Fruit fly (Drosophila melanogaster) whole organism, embryonic: ENCODE data around the gene CG17855.
A peak's percentile ranks its signal among the peaks of the same experiment; 100 is the strongest.

Experiments used
- Asciz ChIP-seq: fragments of 200-800 bp; sonication (Bioruptor generic); optimal IDR thresholded peaks from 2 replicates; lab custom pipeline; 2017; ENCODE audit warnings: missing biosample characterization, mild to moderate bottlenecking, missing genetic modification characterization, missing genetic modification reagents
- Atf-2 ChIP-seq: fragments of 200-800 bp; sonication (Bioruptor generic); optimal IDR thresholded peaks from 2 replicates; lab custom pipeline; 2016; ENCODE audit warnings: missing biosample characterization, missing genetic modification characterization
- B-H2 ChIP-seq: fragments of 200-800 bp; sonication (Bioruptor generic); optimal IDR thresholded peaks from 2 replicates; lab custom pipeline; 2018; ENCODE audit warnings: missing biosample characterization, mild to moderate bottlenecking, missing genetic modification characterization
- CG1024 ChIP-seq: fragments of 200-800 bp; sonication (Bioruptor generic); IDR thresholded peaks from 2 replicates; pipeline ENCODE4 v1.3.6; 2022; ENCODE audit warnings: missing biosample characterization, missing genetic modification characterization
- CG10565 ChIP-seq: fragments of 200-800 bp; sonication (Bioruptor generic); optimal IDR thresholded peaks from 3 replicates; lab custom pipeline; 2016; ENCODE audit warnings: missing biosample characterization, mild to moderate bottlenecking, missing genetic modification characterization
- CG11504 ChIP-seq: fragments of 200-800 bp; sonication (Bioruptor generic); optimal IDR thresholded peaks from 3 replicates; lab custom pipeline; 2019; ENCODE audit warnings: missing biosample characterization, mild to moderate bottlenecking, missing genetic modification characterization, moderate library complexity
- CG12155 ChIP-seq: fragments of 200-800 bp; sonication (Bioruptor generic); optimal IDR thresholded peaks from 3 replicates; lab custom pipeline; 2016; ENCODE audit warnings: missing biosample characterization, missing genetic modification characterization
- CG12299 ChIP-seq: fragments of 200-800 bp; sonication (Bioruptor generic); optimal IDR thresholded peaks from 2 replicates; lab custom pipeline; 2018; ENCODE audit warnings: missing biosample characterization, mild to moderate bottlenecking, missing genetic modification characterization
- CG12744 ChIP-seq: fragments of 200-800 bp; sonication (Bioruptor generic); optimal IDR thresholded peaks from 2 replicates; lab custom pipeline; 2016; ENCODE audit warnings: missing biosample characterization, missing genetic modification characterization
- CG13296 ChIP-seq: fragments of 200-800 bp; sonication (Bioruptor generic); optimal IDR thresholded peaks from 3 replicates; lab custom pipeline; 2018; ENCODE audit warnings: missing biosample characterization, mild to moderate bottlenecking, missing genetic modification characterization
- CG15601 ChIP-seq: fragments of 200-800 bp; sonication (Bioruptor generic); optimal IDR thresholded peaks from 3 replicates; lab custom pipeline; 2019; ENCODE audit warnings: missing biosample characterization, mild to moderate bottlenecking, missing genetic modification characterization, moderate library complexity
- CG1602 ChIP-seq: fragments of 200-800 bp; sonication (Bioruptor generic); optimal IDR thresholded peaks from 3 replicates; lab custom pipeline; 2016; ENCODE audit warnings: missing biosample characterization, missing genetic modification characterization
- CG16779 ChIP-seq: fragments of 200-800 bp; sonication (Bioruptor generic); IDR thresholded peaks from 2 replicates; pipeline ENCODE4 v1.3.6; 2022; ENCODE audit warnings: missing biosample characterization, missing genetic modification characterization
- CG17328 ChIP-seq: fragments of 200-800 bp; sonication (Bioruptor generic); IDR thresholded peaks from 2 replicates; pipeline ENCODE4 v1.3.6; 2022; ENCODE audit warnings: missing biosample characterization, missing genetic modification characterization
- CG18476 ChIP-seq: fragments of 200-800 bp; sonication (Bioruptor generic); optimal IDR thresholded peaks from 2 replicates; lab custom pipeline; 2016; ENCODE audit warnings: missing biosample characterization, mild to moderate bottlenecking, missing genetic modification characterization
- CG18764 ChIP-seq: fragments of 200-800 bp; sonication (Bioruptor generic); optimal IDR thresholded peaks from 3 replicates; lab custom pipeline; 2016; ENCODE audit warnings: missing biosample characterization, missing genetic modification characterization
- CG3163 ChIP-seq: fragments of 200-800 bp; sonication (Bioruptor generic); optimal IDR thresholded peaks from 3 replicates; lab custom pipeline; 2016; ENCODE audit warnings: missing biosample characterization, missing genetic modification characterization
- CG34376 ChIP-seq: fragments of 200-800 bp; sonication (Bioruptor generic); optimal IDR thresholded peaks from 2 replicates; lab custom pipeline; 2018; ENCODE audit warnings: missing biosample characterization, mild to moderate bottlenecking, missing genetic modification characterization
- CG4404 ChIP-seq: fragments of 200-800 bp; sonication (Bioruptor generic); IDR thresholded peaks from 2 replicates; pipeline ENCODE4 v1.3.6; 2022; ENCODE audit warnings: missing biosample characterization, missing genetic modification characterization
- CG4617 ChIP-seq: fragments of 200-800 bp; sonication (Bioruptor generic); optimal IDR thresholded peaks from 3 replicates; lab custom pipeline; 2016; ENCODE audit warnings: missing biosample characterization, missing genetic modification characterization, borderline replicate concordance
- CG5953 ChIP-seq: fragments of 200-800 bp; sonication (Bioruptor generic); IDR thresholded peaks from 2 replicates; pipeline ENCODE4 v1.3.6; 2022; ENCODE audit warnings: missing biosample characterization, missing genetic modification characterization
- CG9215 ChIP-seq: fragments of 200-800 bp; sonication (Bioruptor generic); IDR thresholded peaks from 2 replicates; pipeline ENCODE4 v1.3.6; 2022; ENCODE audit warnings: missing biosample characterization, missing genetic modification characterization
- D ChIP-seq, 2 experiments: fragments of 200-800 bp in 1 of 2; fragments of >200 bp in 1 of 2; sonication (Bioruptor generic) in 1 of 2; optimal IDR thresholded peaks; 2 replicates in 1 of 2; 3 replicates in 1 of 2; lab custom pipeline; 2017; ENCODE audit warnings: mild to moderate bottlenecking in 1 of 2, missing biosample characterization in 1 of 2, missing genetic modification characterization in 1 of 2, missing genetic modification reagents in 1 of 2
- Doc2 ChIP-seq: fragments of 200-800 bp; sonication (Bioruptor generic); IDR thresholded peaks from 2 replicates; pipeline ENCODE4 v1.3.6; 2022; ENCODE audit warnings: missing biosample characterization, missing genetic modification characterization
- Ets65A ChIP-seq: fragments of 200-800 bp; sonication (Bioruptor generic); peaks from one replicate; lab custom pipeline; 2016; ENCODE audit warnings: missing biosample characterization, missing genetic modification characterization
- HLH4C ChIP-seq: fragments of 200-800 bp; sonication (Bioruptor generic); IDR thresholded peaks from 3 replicates; pipeline ENCODE4 v1.3.6; 2022; ENCODE audit warnings: missing biosample characterization, missing genetic modification characterization; ENCODE audit not compliant: partially characterized antibody
- Hmr ChIP-seq: fragments of 200-800 bp; sonication (Bioruptor generic); optimal IDR thresholded peaks from 3 replicates; lab custom pipeline; 2017; ENCODE audit warnings: mild to moderate bottlenecking, missing biosample characterization, missing genetic modification reagents, missing genetic modification characterization
- Lim3 ChIP-seq: fragments of 200-800 bp; sonication (Bioruptor generic); IDR thresholded peaks from 2 replicates; pipeline ENCODE4 v1.3.6; 2022; ENCODE audit warnings: missing biosample characterization, missing genetic modification characterization
- Mrtf ChIP-seq: fragments of 200-800 bp; sonication (Bioruptor generic); IDR thresholded peaks from 3 replicates; pipeline ENCODE4 v1.3.6; 2022; ENCODE audit warnings: missing biosample characterization, missing genetic modification characterization
- Myb ChIP-seq: fragments of 200-800 bp; sonication (Bioruptor generic); optimal IDR thresholded peaks from 2 replicates; lab custom pipeline; 2016; ENCODE audit warnings: missing biosample characterization, missing genetic modification characterization
- Ravus ChIP-seq: fragments of 200-800 bp; sonication (Bioruptor generic); IDR thresholded peaks from 2 replicates; pipeline ENCODE4 v1.3.6; 2022; ENCODE audit warnings: missing biosample characterization, missing genetic modification characterization
- Spps ChIP-seq: fragments of 200-800 bp; sonication (Bioruptor generic); optimal IDR thresholded peaks from 2 replicates; lab custom pipeline; 2018; ENCODE audit warnings: missing biosample characterization, mild to moderate bottlenecking, missing genetic modification characterization
- TFAM ChIP-seq: fragments of 200-800 bp; sonication (Bioruptor generic); optimal IDR thresholded peaks from 2 replicates; lab custom pipeline; 2017; ENCODE audit warnings: missing biosample characterization, missing genetic modification characterization, inconsistent platforms
- Tbp ChIP-seq: fragments of >200 bp; optimal IDR thresholded peaks from 2 replicates; lab custom pipeline; 2018; ENCODE audit warnings: missing biosample characterization, missing genetic modification characterization
- bab2 ChIP-seq: fragments of 200-800 bp; sonication (Bioruptor generic); optimal IDR thresholded peaks from 2 replicates; lab custom pipeline; 2016; ENCODE audit warnings: missing biosample characterization, missing genetic modification characterization
- bigmax ChIP-seq: fragments of 200-800 bp; sonication (Bioruptor generic); optimal IDR thresholded peaks from 2 replicates; lab custom pipeline; 2018; ENCODE audit warnings: missing biosample characterization, mild to moderate bottlenecking, missing genetic modification characterization
- br ChIP-seq: fragments of >200 bp; optimal IDR thresholded peaks from 2 replicates; lab custom pipeline; 2017
- dm ChIP-seq: fragments of 200-800 bp; sonication (Bioruptor generic); optimal IDR thresholded peaks from 3 replicates; lab custom pipeline; 2016; ENCODE audit warnings: missing biosample characterization, missing genetic modification characterization
- fru ChIP-seq: fragments of >200 bp; optimal IDR thresholded peaks from 2 replicates; lab custom pipeline; 2017
- ftz-f1 ChIP-seq: fragments of 200-800 bp; sonication (Bioruptor generic); optimal IDR thresholded peaks from 2 replicates; lab custom pipeline; 2016; ENCODE audit warnings: missing biosample characterization, missing genetic modification characterization
- grn ChIP-seq: fragments of 200-800 bp; sonication (Bioruptor generic); optimal IDR thresholded peaks from 3 replicates; lab custom pipeline; 2017; ENCODE audit warnings: missing biosample characterization, missing genetic modification characterization
- onecut ChIP-seq: fragments of 200-800 bp; sonication (Bioruptor generic); IDR thresholded peaks from 2 replicates; pipeline ENCODE4 v1.3.6; 2022; ENCODE audit warnings: missing biosample characterization, missing genetic modification characterization
- peb ChIP-seq: fragments of 200-800 bp; sonication (Bioruptor generic); IDR thresholded peaks from 2 replicates; pipeline ENCODE4 v1.3.6; 2022; ENCODE audit warnings: missing biosample characterization, missing genetic modification characterization
- pfk ChIP-seq: fragments of 200-800 bp; sonication (Bioruptor generic); optimal IDR thresholded peaks from 2 replicates; lab custom pipeline; 2018; ENCODE audit warnings: missing biosample characterization, mild to moderate bottlenecking, missing genetic modification characterization, moderate library complexity
- rib ChIP-seq: fragments of 200-800 bp; sonication (Bioruptor generic); IDR thresholded peaks from 2 replicates; pipeline ENCODE4 v1.3.6; 2022; ENCODE audit warnings: missing biosample characterization, missing genetic modification characterization
- schlank ChIP-seq: fragments of 200-800 bp; sonication (Bioruptor generic); optimal IDR thresholded peaks from 2 replicates; lab custom pipeline; 2018; ENCODE audit warnings: missing biosample characterization, mild to moderate bottlenecking, missing genetic modification characterization
- sisA ChIP-seq: fragments of 200-800 bp; sonication (Bioruptor generic); IDR thresholded peaks from 2 replicates; pipeline ENCODE4 v1.3.6; 2022; ENCODE audit warnings: missing biosample characterization, missing genetic modification characterization
- slp2 ChIP-seq: fragments of 200-800 bp; sonication (Bioruptor generic); optimal IDR thresholded peaks from 2 replicates; lab custom pipeline; 2016; ENCODE audit warnings: missing biosample characterization, missing genetic modification characterization
- so ChIP-seq: fragments of 200-800 bp; sonication (Bioruptor generic); IDR thresholded peaks from 3 replicates; pipeline ENCODE4 v1.3.6; 2022; ENCODE audit warnings: missing biosample characterization, missing genetic modification characterization
- ttk ChIP-seq: fragments of 200-800 bp; sonication (Bioruptor generic); IDR thresholded peaks from 2 replicates; pipeline ENCODE4 v2.1.2; 2022; ENCODE audit warnings: missing biosample characterization, missing genetic modification characterization
- vfl ChIP-seq: fragments of 200-800 bp; sonication (Bioruptor generic); optimal IDR thresholded peaks from 2 replicates; lab custom pipeline; 2016; ENCODE audit warnings: missing biosample characterization, missing genetic modification characterization
- zen2 ChIP-seq: fragments of 200-800 bp; sonication (Bioruptor generic); IDR thresholded peaks from 3 replicates; pipeline ENCODE4 v1.3.6; 2022; ENCODE audit warnings: missing biosample characterization, missing genetic modification characterization; ENCODE audit not compliant: partially characterized antibody

The CG17855 gene

dm6 chr2L:9525719-9526118 lies 14.6 kb upstream of the CG17855 start (continued):
- TF ChIP-seq D (optimal IDR thresholded peaks at IDR 0.05; lab: Kevin White, UChicago) (no peak), D (GFP tag; optimal IDR thresholded peaks at IDR 0.05; lab: Kevin White, UChicago) (peak; percentile 86), vfl (peak; percentile 31), br (no peak), Doc2 (no peak), B-H2 (GFP tag; lab: Kevin White, UChicago) (peak; percentile 86), Mrtf (GFP tag; lab: Robert Waterston, UW) (peak; percentile 74; the same call in 2 of the 3 replicates), Hmr (GFP tag; lab: Kevin White, UChicago) (peak; percentile 94), Asciz (GFP tag; lab: Kevin White, UChicago) (peak; percentile 96), CG18764 (GFP tag; lab: Kevin White, UChicago) (peak; percentile 92), so (peak; percentile 93), Ravus (GFP tag; lab: Robert Waterston, UW) (no peak), CG17328 (GFP tag; lab: Robert Waterston, UW) (peak; percentile 75), CG34376 (GFP tag; lab: Kevin White, UChicago) (peak; percentile 93), Tbp (GFP tag; lab: Kevin White, UChicago) (no peak), CG1602 (GFP tag; lab: Kevin White, UChicago) (peak; percentile 64), CG4404 (GFP tag; lab: Robert Waterston, UW) (no peak), CG18476 (GFP tag; lab: Kevin White, UChicago) (peak; percentile 77), CG1024 (GFP tag; lab: Robert Waterston, UW) (peak; percentile 68; the same call in 1 of the 2 replicates), bigmax (peak; percentile 72), CG16779 (GFP tag; lab: Robert Waterston, UW) (peak; percentile 66), bab2 (GFP tag; lab: Kevin White, UChicago) (peak; percentile 93), onecut (GFP tag; lab: Robert Waterston, UW) (peak; percentile 84), Atf-2 (GFP tag; lab: Kevin White, UChicago) (peak; percentile 76), CG11504 (tag; lab: Kevin White, UChicago) (peak; percentile 36), fru (no peak), CG15601 (tag; lab: Kevin White, UChicago) (peak; percentile 96), Spps (tag; lab: Kevin White, UChicago) (peak; percentile 87), CG13296 (peak; percentile 96), Ets65A (GFP tag; lab: Kevin White, UChicago) (no peak), ttk (GFP tag; lab: Robert Waterston, UW) (peak; percentile 43; the same call in 1 of the 2 replicates), peb (GFP tag; lab: Robert Waterston, UW) (peak; percentile 59; the same call in 1 of the 2 replicates), Lim3 (GFP tag; lab: Robert Waterston, UW) (no peak; the same call in 1 of the 2 replicates), pfk (GFP tag; lab: Kevin White, UChicago) (peak; percentile 77), TFAM (GFP tag; lab: Kevin White, UChicago) (peak; percentile 83), dm (peak; percentile 45), HLH4C (no peak), grn (GFP tag; lab: Kevin White, UChicago) (peak; percentile 92), CG3163 (GFP tag; lab: Kevin White, UChicago) (peak; percentile 78), schlank (peak; percentile 87), CG12299 (tag; lab: Kevin White, UChicago) (peak; percentile 92), slp2 (peak; percentile 71), zen2 (GFP tag; lab: Robert Waterston, UW) (no peak), CG10565 (peak; percentile 8), CG12744 (GFP tag; lab: Kevin White, UChicago) (peak; percentile 90), CG5953 (GFP tag; lab: Robert Waterston, UW) (peak; percentile 73), sisA (GFP tag; lab: Robert Waterston, UW) (no peak), Myb (GFP tag; lab: Kevin White, UChicago) (peak; percentile 45), rib (GFP tag; lab: Robert Waterston, UW) (peak; percentile 87), CG9215 (GFP tag; lab: Robert Waterston, UW) (no peak), CG12155 (GFP tag; lab: Kevin White, UChicago) (peak; percentile 45), ftz-f1 (GFP tag; lab: Kevin White, UChicago) (peak; percentile 58), CG4617 (GFP tag; lab: Kevin White, UChicago) (peak; percentile 27)
